Worm (Caenorhabditis elegans): Measurements from ENCODE around the gene nspg-6.
A peak's percentile ranks its signal among the peaks of the same experiment; 100 is the strongest.

The nspg-6 gene

DNA sequence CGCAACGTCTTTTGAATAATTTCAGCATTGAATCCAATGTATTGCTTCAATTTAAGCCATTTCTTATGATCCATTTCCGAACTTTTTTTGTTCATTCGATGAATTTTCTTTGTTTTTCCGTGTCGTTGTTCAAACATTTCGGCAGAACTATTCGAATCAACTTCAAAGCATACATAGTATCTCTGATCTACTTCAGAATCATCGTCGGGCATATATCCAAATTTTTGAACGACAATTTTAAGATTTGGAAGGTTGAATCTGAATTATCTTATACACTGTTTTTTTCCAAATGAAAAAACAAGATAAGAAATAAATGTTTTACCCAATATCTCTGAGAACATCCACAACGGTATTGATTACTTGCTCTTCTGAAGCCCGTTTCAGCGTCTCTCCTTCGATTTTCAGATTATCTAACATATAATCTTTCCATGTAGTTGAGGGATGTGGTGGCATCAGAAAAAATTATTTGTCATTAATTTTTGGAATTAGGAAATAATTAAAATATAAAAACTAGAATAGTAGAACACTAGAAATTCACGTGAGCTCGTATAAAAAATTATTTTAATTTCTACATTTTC, 14.5 kb upstream of the nspg-6 start, which contains the start of gene lab-2:
Gene lab-2 (minus strand): TSS at position 453 of the 578 bp plus-strand sequence.
- TF ChIP-seq elt-2 (tag; optimal IDR thresholded peaks at IDR 0.05) (peak; percentile 20), ama-1 (optimal IDR thresholded peaks at IDR 0.05) (peak; percentile 79), lsy-12 (tag; optimal IDR thresholded peaks at IDR 0.05) (peak; percentile 66), pqm-1 (tag; optimal IDR thresholded peaks at IDR 0.05) (no peak), ztf-4 (tag; optimal IDR thresholded peaks at IDR 0.05) (peak; percentile 4), nhr-25 (tag; optimal IDR thresholded peaks at IDR 0.05) (peak; percentile 33), aly-2 (tag; optimal IDR thresholded peaks at IDR 0.05) (peak; percentile 15), fkh-10 (GFP tag; optimal IDR thresholded peaks at IDR 0.05) (no peak), jun-1 (tag; optimal IDR thresholded peaks at IDR 0.05) (peak; percentile 13), mdl-1 (tag; optimal IDR thresholded peaks at IDR 0.05) (no peak)

DNA sequence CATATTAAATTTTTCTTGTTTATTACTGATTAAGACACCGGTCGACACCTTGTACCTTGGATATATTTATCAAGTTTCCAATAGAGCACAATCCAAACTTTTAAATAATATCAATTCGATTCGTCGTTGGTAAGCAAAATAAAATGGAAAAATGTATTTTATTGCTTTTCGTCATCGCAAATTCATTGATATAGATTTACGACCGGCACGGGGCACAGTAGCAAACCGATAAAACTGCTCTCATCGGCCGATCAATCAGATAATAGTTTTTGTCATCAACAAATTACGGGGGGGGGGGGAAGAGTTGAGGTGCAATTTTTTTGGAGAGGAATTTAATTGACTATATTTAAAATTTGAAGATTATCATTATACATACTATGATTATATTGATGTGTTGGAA, 8.6 kb upstream of the nspg-6 start:
- TF ChIP-seq snpc-4 (tag; optimal IDR thresholded peaks at IDR 0.05), result no peak
- TF ChIP-seq pqm-1 (tag; optimal IDR thresholded peaks at IDR 0.05), result peak; percentile 1
- TF ChIP-seq elt-2 (tag; optimal IDR thresholded peaks at IDR 0.05), result peak; percentile 69

DNA sequence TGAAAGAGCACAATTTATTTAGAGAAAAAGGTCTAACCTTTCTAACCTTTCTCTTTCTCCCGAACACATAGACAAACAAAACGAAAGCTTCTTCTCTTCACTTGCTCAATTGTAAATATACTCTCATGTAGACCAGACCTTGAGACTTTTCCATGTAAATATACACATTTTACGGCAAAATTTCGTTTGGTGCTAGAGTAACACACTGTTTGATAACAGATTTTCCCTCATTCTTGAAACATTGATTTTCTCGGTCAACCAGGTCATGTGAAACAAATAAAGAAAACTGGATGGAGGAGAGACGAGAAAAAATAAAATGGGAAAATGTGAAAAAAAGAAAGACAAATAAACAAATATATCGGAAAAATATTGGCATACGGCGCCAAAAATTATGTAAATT, 7.2 kb upstream of the nspg-6 start:
- TF ChIP-seq snpc-4 (tag; optimal IDR thresholded peaks at IDR 0.05) (no peak), mdl-1 (tag; optimal IDR thresholded peaks at IDR 0.05) (no peak), pha-4 (tag; optimal IDR thresholded peaks at IDR 0.05) (peak; percentile 99), elt-2 (tag; optimal IDR thresholded peaks at IDR 0.05) (peak; percentile 55), lin-39 (tag; optimal IDR thresholded peaks at IDR 0.05) (no peak), zag-1 (tag; optimal IDR thresholded peaks at IDR 0.05) (no peak), unc-39 (tag; optimal IDR thresholded peaks at IDR 0.05) (no peak), pqm-1 (tag; optimal IDR thresholded peaks at IDR 0.05) (peak; percentile 34), lsy-12 (tag; optimal IDR thresholded peaks at IDR 0.05) (no peak), nhr-43 (tag; optimal IDR thresholded peaks at IDR 0.05; ENCODE audit: poor library complexity, severe bottlenecking) (no peak), sea-2 (GFP tag; optimal IDR thresholded peaks at IDR 0.05) (no peak)

DNA sequence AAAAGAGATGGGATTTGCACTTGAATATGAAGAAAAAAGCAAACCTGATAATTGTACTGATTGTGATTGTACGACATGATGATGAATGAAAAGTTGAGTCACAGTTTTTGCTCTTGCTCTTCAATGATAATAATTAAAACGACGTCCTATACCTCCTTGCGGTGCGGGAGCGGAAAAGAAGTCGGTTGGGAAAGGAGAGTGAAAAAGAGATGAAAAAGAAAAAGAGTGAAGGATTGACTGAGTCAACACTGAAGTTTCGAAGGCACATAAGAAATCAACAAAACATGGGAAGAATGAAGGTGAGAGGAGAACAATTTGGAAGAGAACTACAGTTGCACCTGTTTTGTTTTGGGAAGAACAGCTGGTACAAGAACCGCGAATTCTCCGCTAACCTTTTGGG, 4.6 kb upstream of the nspg-6 start, which contains the start of gene F56C9.8:
Gene F56C9.8 (minus strand): TSS at position 120 of the 400 bp plus-strand sequence.
- no peak for TF ChIP-seq ceh-16 (tag; optimal IDR thresholded peaks at IDR 0.05)
- peak; percentile 69 for TF ChIP-seq pqm-1 (tag; optimal IDR thresholded peaks at IDR 0.05)
- peak; percentile 18 for TF ChIP-seq elt-2 (tag; optimal IDR thresholded peaks at IDR 0.05)
- TF ChIP-seq pha-4 (tag; optimal IDR thresholded peaks at IDR 0.05), result peak; percentile 77
- TF ChIP-seq tbx-2 (tag; optimal IDR thresholded peaks at IDR 0.05), result no peak

DNA sequence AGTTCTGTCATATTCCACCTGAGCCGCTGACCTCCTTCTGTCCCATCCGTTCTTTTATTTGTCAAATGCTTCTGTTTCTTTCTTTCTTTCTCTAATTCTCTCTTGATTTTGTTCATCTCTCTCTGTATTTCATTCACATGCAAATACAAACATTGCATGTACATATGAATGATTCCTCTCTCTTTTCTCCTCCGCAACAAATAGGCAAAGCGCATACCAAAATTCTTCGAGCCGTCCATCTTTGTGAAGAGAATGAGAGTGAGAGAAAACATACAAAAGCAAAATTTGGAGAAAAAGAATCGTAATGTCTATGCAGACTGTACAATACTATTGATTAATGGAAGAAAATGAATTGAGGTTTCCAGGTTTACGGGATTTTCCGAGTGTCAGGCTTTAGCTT, 2.6 kb upstream of the nspg-6 start:
- TF ChIP-seq unc-39 (tag; optimal IDR thresholded peaks at IDR 0.05), result no peak
- TF ChIP-seq elt-2 (tag; optimal IDR thresholded peaks at IDR 0.05), result peak; percentile 32
- TF ChIP-seq pha-4 (tag; optimal IDR thresholded peaks at IDR 0.05), result peak; percentile 74

DNA sequence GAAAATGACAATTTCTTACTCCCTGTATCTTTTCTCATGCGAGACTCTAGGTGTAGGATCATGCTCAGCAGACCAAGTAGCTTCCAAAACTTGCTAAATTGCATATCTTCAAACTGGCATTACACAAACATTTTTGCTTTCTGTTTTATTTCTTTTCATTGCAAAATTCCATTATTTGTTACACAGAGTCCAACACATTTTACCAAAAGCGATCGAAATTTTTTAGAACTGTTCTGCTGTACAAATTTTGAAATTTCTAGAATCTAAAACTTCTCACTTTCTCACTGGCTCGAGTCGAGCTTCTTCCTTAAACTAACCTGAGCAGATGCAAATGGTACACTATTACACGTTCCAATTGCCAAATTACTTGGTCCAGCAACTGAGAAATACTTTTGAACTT, 304 bp downstream of the nspg-6 start:
- TF ChIP-seq nhr-77 (tag; optimal IDR thresholded peaks at IDR 0.05) (no peak), ceh-82 (tag; optimal IDR thresholded peaks at IDR 0.05) (no peak), mml-1 (tag; optimal IDR thresholded peaks at IDR 0.05) (no peak), nhr-76 (tag; optimal IDR thresholded peaks at IDR 0.05) (no peak), elt-3 (tag; optimal IDR thresholded peaks at IDR 0.05) (no peak), zag-1 (tag; optimal IDR thresholded peaks at IDR 0.05) (no peak), jun-1 (tag; optimal IDR thresholded peaks at IDR 0.05) (no peak), R02D3.7 (tag; optimal IDR thresholded peaks at IDR 0.05) (no peak), elt-2 (tag; optimal IDR thresholded peaks at IDR 0.05) (no peak), fos-1 (tag; optimal IDR thresholded peaks at IDR 0.05) (no peak), nhr-23 (tag; optimal IDR thresholded peaks at IDR 0.05) (no peak), ztf-4 (tag; optimal IDR thresholded peaks at IDR 0.05) (no peak), ceh-28 (tag; optimal IDR thresholded peaks at IDR 0.05) (no peak), ZK546.5 (tag; optimal IDR thresholded peaks at IDR 0.05) (no peak), ztf-11 (tag; optimal IDR thresholded peaks at IDR 0.05) (no peak), skn-1 (tag; optimal IDR thresholded peaks at IDR 0.05) (no peak), egl-27 (tag; optimal IDR thresholded peaks at IDR 0.05) (no peak), nhr-11 (tag; optimal IDR thresholded peaks at IDR 0.05) (no peak), fkh-2 (tag; optimal IDR thresholded peaks at IDR 0.05) (no peak)
